Worm (Caenorhabditis elegans): ENCODE measurements around the gene T13C2.2.

T13C2.2 gene

DNA sequence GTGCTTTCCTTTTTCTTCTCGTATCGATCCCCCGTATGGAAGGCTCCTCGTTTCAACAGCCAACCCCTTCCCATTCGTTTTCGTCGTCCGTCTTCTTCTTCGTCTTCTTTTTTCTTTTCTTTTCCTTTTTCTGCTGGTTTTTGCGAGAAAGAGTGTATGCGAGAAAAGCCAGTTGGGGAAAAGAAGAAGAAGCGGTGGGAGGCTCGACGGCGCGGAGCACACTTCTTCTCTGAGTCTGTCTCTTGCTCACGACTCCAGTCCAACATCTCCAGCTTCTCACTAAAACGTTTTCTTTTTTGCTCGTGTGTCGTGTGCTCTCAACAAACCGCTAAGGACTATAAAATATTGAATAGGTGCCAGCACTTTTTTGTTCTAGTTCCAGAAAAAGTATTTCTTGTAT, 16.5 kb downstream of the T13C2.2 start:
- TF ChIP-seq lin-39 (tag; optimal IDR thresholded peaks at IDR 0.05) (no peak), C34F6.9 (tag; optimal IDR thresholded peaks at IDR 0.05) (peak; percentile 76), lsy-2 (tag; optimal IDR thresholded peaks at IDR 0.05) (peak in 1 of 2 experiments; percentile 38), zag-1 (tag; optimal IDR thresholded peaks at IDR 0.05) (peak; percentile 55), lin-11 (tag; optimal IDR thresholded peaks at IDR 0.05) (peak; percentile 46), ztf-11 (tag; optimal IDR thresholded peaks at IDR 0.05) (no peak), nhr-129 (tag; optimal IDR thresholded peaks at IDR 0.05) (peak; percentile 40), F13H6.1 (tag; optimal IDR thresholded peaks at IDR 0.05) (peak; percentile 0), alr-1 (tag; optimal IDR thresholded peaks at IDR 0.05) (no peak), unc-55 (GFP tag; optimal IDR thresholded peaks at IDR 0.05) (peak; percentile 82), nhr-6 (tag; optimal IDR thresholded peaks at IDR 0.05) (no peak)

DNA sequence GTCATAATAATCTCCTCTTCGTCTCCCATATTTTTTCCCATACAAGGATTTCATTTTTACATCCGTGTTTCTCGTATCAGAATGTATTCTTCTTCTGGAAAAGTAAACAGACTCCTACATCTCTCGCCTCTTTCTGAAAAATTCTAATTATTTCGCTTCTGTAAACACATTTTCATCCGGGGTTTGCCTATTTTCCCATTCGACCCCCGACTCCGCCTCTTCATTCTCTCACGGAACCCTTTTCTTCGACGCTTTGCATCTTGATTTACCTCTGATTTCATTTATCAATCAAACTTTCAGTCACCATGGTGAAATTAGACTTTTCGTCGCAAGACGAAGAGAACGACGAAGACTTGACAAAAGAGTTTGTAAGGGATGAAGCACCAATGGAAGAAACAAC, 18.7 kb downstream of the T13C2.2 start, which contains the start of gene snt-1:
snt-1 (plus strand) TSS at position 301 of the 400 bp plus-strand sequence.
- TF ChIP-seq mdl-1 (tag; optimal IDR thresholded peaks at IDR 0.05): no peak
- no peak for TF ChIP-seq crh-2 (tag; optimal IDR thresholded peaks at IDR 0.05)
- no peak for TF ChIP-seq nhr-6 (tag; optimal IDR thresholded peaks at IDR 0.05)
- no peak for TF ChIP-seq unc-39 (tag; optimal IDR thresholded peaks at IDR 0.05)
- no peak for TF ChIP-seq elt-1 (tag; optimal IDR thresholded peaks at IDR 0.05)
- no peak for TF ChIP-seq ZK546.5 (tag; optimal IDR thresholded peaks at IDR 0.05)
- TF ChIP-seq ztf-11 (tag; optimal IDR thresholded peaks at IDR 0.05): no peak

DNA sequence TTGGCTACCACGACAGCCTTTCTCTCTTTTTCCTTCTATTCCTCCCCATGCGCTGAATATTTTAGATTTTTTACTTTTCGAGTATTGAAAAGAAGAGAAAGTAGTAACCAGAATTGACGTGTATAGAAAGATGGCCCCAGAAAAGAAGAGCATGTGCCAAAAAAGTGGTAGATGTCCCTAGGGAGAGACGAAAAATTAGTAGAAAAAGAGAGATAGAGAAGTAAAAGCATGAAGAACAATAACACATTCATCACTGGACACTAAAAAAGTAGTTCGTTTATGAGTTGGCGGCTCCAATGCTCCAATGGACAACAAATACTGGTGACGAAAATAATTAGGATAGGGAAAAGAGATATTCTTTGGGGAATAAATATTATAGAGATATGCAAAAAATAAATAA, 20.5 kb downstream of the T13C2.2 start:
- TF ChIP-seq lin-39 (tag; optimal IDR thresholded peaks at IDR 0.05): peak; percentile 57
- TF ChIP-seq ztf-4 (tag; optimal IDR thresholded peaks at IDR 0.05): no peak
- TF ChIP-seq Y55F3AM.14 (GFP tag; optimal IDR thresholded peaks at IDR 0.05): peak; percentile 1
- TF ChIP-seq sma-9 (GFP tag; optimal IDR thresholded peaks at IDR 0.05): peak; percentile 12
- TF ChIP-seq sma-9 (tag; optimal IDR thresholded peaks at IDR 0.05): no peak
- peak; percentile 35 for TF ChIP-seq zag-1 (tag; optimal IDR thresholded peaks at IDR 0.05)
- TF ChIP-seq F13H6.1 (tag; optimal IDR thresholded peaks at IDR 0.05): no peak
- peak in 1 of 2 experiments; percentile 17 for TF ChIP-seq lsy-2 (tag; optimal IDR thresholded peaks at IDR 0.05)
- TF ChIP-seq mdl-1 (tag; optimal IDR thresholded peaks at IDR 0.05): peak in 1 of 2 experiments; percentile 47
- TF ChIP-seq nhr-10 (tag; optimal IDR thresholded peaks at IDR 0.05): no peak
- peak; percentile 21 for TF ChIP-seq mab-5 (tag; optimal IDR thresholded peaks at IDR 0.05)
- peak; percentile 17 for TF ChIP-seq crh-2 (tag; optimal IDR thresholded peaks at IDR 0.05)
- TF ChIP-seq C34F6.9 (tag; optimal IDR thresholded peaks at IDR 0.05): peak; percentile 20

DNA sequence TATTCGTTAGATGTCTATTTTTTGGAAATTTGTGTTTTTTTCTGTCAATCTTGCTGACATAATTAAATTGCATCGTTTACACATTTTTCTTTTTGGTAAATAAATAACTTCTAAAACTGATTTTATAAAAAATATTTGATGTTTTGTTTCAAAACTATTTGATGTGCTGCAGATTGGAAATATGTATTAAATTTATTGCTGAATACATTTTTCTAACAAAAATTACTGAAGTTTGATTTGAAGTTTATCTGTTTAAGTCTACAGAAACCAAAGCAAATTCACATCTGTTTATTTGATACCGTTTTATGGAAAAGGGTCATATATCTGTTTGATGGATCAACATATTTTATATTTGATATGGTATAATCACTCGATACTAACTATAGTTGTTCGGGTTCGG, 24.3 kb downstream of the T13C2.2 start:
- TF ChIP-seq ceh-82 (tag; optimal IDR thresholded peaks at IDR 0.05): no peak
- TF ChIP-seq unc-55 (GFP tag; optimal IDR thresholded peaks at IDR 0.05): no peak
- TF ChIP-seq nhr-77 (tag; optimal IDR thresholded peaks at IDR 0.05): no peak
- TF ChIP-seq zag-1 (tag; optimal IDR thresholded peaks at IDR 0.05): no peak

DNA sequence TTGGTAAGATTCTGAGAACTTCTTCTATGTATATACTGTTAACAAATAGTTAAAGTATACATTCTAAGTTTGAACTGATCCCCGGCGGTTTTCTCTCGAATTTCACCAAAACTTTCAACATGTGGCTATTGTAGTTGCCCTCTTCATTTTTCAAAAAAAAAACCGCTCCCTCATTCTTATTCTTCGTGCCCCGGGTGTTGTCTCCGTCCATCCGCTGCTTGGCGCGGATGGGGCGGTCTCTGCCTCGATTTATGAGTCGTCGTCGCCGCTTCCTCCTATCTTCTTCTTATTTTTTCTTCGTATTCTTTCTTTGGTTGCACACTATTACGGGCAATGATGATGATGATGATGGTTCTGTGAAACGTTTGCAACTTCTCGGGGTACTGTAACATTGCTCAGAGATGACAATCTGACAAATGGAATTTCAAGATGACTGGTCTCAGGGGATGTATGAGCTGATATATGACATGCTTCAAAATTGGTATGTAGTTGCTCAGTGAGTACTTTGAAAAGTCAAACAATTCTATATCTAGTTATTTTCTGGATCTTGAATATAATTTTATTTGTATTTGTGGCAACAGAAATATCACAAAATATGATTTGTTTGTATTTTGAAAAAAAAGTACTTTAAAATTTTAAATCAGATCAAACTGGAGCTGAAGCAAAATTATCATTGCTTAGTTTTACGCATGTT, 28.4 kb downstream of the T13C2.2 start:
- TF ChIP-seq mab-5 (tag; optimal IDR thresholded peaks at IDR 0.05) (peak; percentile 19), lsy-2 (tag; optimal IDR thresholded peaks at IDR 0.05) (peak in 1 of 2 experiments; percentile 20), elt-1 (tag; optimal IDR thresholded peaks at IDR 0.05) (no peak), sma-9 (GFP tag; optimal IDR thresholded peaks at IDR 0.05) (peak; percentile 2), sma-9 (tag; optimal IDR thresholded peaks at IDR 0.05) (no peak)

DNA sequence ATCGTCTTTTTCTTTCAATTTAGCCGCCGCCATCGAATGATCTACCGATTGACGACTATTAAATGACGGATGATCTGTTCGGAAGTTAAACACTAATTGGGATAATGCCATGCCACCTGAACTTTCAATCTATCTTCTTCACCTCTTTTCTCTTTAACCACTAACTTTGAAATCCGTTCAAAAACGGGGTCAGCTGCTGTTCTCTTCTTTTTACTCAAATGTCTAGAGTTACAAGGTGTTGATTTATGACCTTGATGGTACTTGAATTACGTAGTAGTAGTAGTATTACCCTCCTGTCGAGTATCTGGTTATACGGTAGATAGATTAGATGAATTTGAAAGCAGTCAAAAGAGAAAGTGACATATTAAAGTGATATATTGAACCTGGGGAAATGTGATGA, 29.1 kb downstream of the T13C2.2 start:
- no peak for TF ChIP-seq lin-11 (tag; optimal IDR thresholded peaks at IDR 0.05)
- TF ChIP-seq sma-3 (GFP tag; optimal IDR thresholded peaks at IDR 0.05): peak; percentile 67
- peak; percentile 67 for TF ChIP-seq ztf-4 (tag; optimal IDR thresholded peaks at IDR 0.05)
- TF ChIP-seq unc-62 (GFP tag; optimal IDR thresholded peaks at IDR 0.05): peak; percentile 77
- TF ChIP-seq F13H6.1 (tag; optimal IDR thresholded peaks at IDR 0.05): peak; percentile 31
- peak; percentile 37 for TF ChIP-seq crh-2 (tag; optimal IDR thresholded peaks at IDR 0.05)
- no peak for TF ChIP-seq alr-1 (tag; optimal IDR thresholded peaks at IDR 0.05)
- peak; percentile 100 for TF ChIP-seq ceh-16 (tag; optimal IDR thresholded peaks at IDR 0.05)
- TF ChIP-seq mbf-1 (tag; optimal IDR thresholded peaks at IDR 0.05): no peak
- TF ChIP-seq ztf-1 (GFP tag; conservative IDR thresholded peaks at IDR 0.05): no peak
- TF ChIP-seq lin-13 (GFP tag; optimal IDR thresholded peaks at IDR 0.05): peak; percentile 6
- no peak for TF ChIP-seq R02D3.7 (tag; optimal IDR thresholded peaks at IDR 0.05)
- TF ChIP-seq gmeb-1 (tag; optimal IDR thresholded peaks at IDR 0.05): no peak
- no peak for TF ChIP-seq unc-39 (tag; optimal IDR thresholded peaks at IDR 0.05)
- TF ChIP-seq blmp-1 (tag; optimal IDR thresholded peaks at IDR 0.05; ENCODE audit: insufficient read depth): peak; percentile 91
- peak; percentile 94 for TF ChIP-seq nhr-25 (tag; optimal IDR thresholded peaks at IDR 0.05)
- TF ChIP-seq nhr-6 (tag; optimal IDR thresholded peaks at IDR 0.05): peak; percentile 39
- TF ChIP-seq ZK546.5 (tag; optimal IDR thresholded peaks at IDR 0.05): no peak
- TF ChIP-seq sma-9 (GFP tag; optimal IDR thresholded peaks at IDR 0.05): peak; percentile 81
- no peak for TF ChIP-seq sma-9 (tag; optimal IDR thresholded peaks at IDR 0.05)
- peak; percentile 90 for TF ChIP-seq sem-4 (tag; optimal IDR thresholded peaks at IDR 0.05)
- peak; percentile 30 for TF ChIP-seq fos-1 (tag; optimal IDR thresholded peaks at IDR 0.05)
- no peak for TF ChIP-seq nhr-129 (tag; optimal IDR thresholded peaks at IDR 0.05)
- TF ChIP-seq egl-27 (tag; optimal IDR thresholded peaks at IDR 0.05): peak; percentile 62
- TF ChIP-seq nhr-21 (tag; optimal IDR thresholded peaks at IDR 0.05): peak; percentile 39
- TF ChIP-seq ceh-82 (tag; optimal IDR thresholded peaks at IDR 0.05): no peak
- no peak for TF ChIP-seq C34F6.9 (tag; optimal IDR thresholded peaks at IDR 0.05)
- TF ChIP-seq nhr-10 (tag; optimal IDR thresholded peaks at IDR 0.05): no peak
- TF ChIP-seq mab-5 (tag; optimal IDR thresholded peaks at IDR 0.05): peak; percentile 21

Data from whole organism, L2 larva.